Fruit fly (Drosophila melanogaster): Measurements from ENCODE around the gene CG3008.

dm6 chr2L:4838494-4839320 is 44.4 kb upstream of the CG3008 start:
- no peak for TF ChIP-seq CG8478 (optimal IDR thresholded peaks at IDR 0.05)
- TF ChIP-seq CTCF (optimal IDR thresholded peaks at IDR 0.05), result no peak

All from S2 (cell line).